Fruit fly (Drosophila melanogaster) Kc167 (cell line): ENCODE measurements around the gene CG14995.

ENCODE experiments used
- Myc ChIP-seq: fragments of >200 bp; optimal IDR thresholded peaks from 2 replicates; lab custom pipeline; 2017; ENCODE audit warnings: missing external identifiers
- Sin3A ChIP-seq: fragments of >200 bp; optimal IDR thresholded peaks from 2 replicates; lab custom pipeline; 2018; ENCODE audit warnings: missing external identifiers
- h ChIP-seq: fragments of >200 bp; optimal IDR thresholded peaks from 3 replicates; lab custom pipeline; 2018; ENCODE audit warnings: missing external identifiers
- insv ChIP-seq: fragments of >200 bp; optimal IDR thresholded peaks from 3 replicates; lab custom pipeline; 2018; ENCODE audit warnings: missing external identifiers
- psq ChIP-seq: fragments of >200 bp; optimal IDR thresholded peaks from 2 replicates; lab custom pipeline; 2017; ENCODE audit warnings: missing external identifiers

DNA sequence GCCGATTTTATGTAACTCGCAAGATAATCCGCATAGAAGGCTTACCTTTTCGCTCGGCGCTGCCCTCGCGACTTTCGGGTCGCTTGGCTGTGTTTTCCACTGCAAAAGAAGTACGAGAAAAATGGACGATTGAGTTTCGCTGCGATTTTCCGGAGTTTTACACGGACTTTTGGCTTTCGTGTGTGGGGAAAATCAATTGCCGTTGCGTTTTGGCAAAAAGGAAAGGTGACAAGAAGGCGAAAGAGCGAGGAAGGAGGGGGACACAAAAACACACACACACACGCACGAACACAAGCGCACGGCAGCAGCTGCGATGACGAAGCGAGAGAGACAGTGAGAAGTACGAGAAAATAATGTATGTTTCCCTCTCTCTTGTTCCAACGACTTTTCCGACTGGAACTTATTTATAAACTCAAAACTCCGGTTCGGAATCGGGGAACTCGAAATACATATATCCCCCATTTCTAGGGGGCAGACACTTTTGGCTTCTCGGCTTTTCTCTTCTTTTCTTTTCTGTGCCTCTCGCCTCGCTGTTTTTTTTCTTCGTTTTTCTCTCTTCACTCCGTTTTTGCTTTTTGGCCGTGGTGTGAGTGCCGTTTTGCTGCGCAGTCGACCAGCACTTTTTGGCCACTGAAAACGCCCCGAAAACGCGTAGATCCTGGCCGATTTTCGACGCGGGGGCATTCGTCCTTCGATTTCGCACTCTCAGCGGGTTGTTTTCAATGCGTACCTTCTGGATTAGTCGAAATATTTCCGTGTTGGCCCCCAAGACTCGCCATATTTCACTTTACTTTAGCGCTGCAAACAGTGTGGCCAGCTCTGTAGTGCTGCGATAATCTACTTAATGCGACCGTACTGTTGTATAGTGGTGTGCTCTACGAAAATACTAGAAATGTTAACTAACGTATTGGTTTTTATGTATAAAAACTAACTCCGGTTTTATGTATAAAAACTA is 30.9 kb upstream of the CG14995 start, which contains the start of gene ens:
- TF ChIP-seq insv (lab: Kevin White, UChicago) (no peak), psq (no peak), h (lab: Kevin White, UChicago) (no peak), Sin3A (no peak), Myc (no peak)
